Fruit fly (Drosophila melanogaster): Measurements from ENCODE around the gene CG6380.

Gene CG6380

dm6 chr2L:17292102-17292501, at the start of gene CG6380:
CG6380 (minus strand) TSS chr2L:17292202.
- no peak for TF ChIP-seq noc (tag; optimal IDR thresholded peaks at IDR 0.05)

- TF ChIP-seq noc (tag; optimal IDR thresholded peaks at IDR 0.05) = no peak
These were observed 28.6 kb upstream of the CG6380 start, which contains the start of gene CG45691 for dm6 chr2L:17320612-17321011. CG45691 (minus strand) TSS chr2L:17320712.

dm6 chr2L:17311720-17312119, 19.7 kb upstream of the CG6380 start, which contains the start of gene CG34170:
CG34170 (minus strand) TSS chr2L:17311820.
- TF ChIP-seq noc (tag; optimal IDR thresholded peaks at IDR 0.05) = no peak

- TF ChIP-seq noc (tag; optimal IDR thresholded peaks at IDR 0.05) = no peak
These were observed 6.1 kb downstream of the CG6380 start, which contains the start of gene CG15140 for dm6 chr2L:17285940-17286339. CG15140 (plus strand) TSS chr2L:17286240.

- no peak for TF ChIP-seq noc (tag; optimal IDR thresholded peaks at IDR 0.05)
These were observed 22.3 kb downstream of the CG6380 start for dm6 chr2L:17269740-17270139.

- TF ChIP-seq noc (tag; optimal IDR thresholded peaks at IDR 0.05) = no peak
These were observed 23.8 kb downstream of the CG6380 start for dm6 chr2L:17268088-17268755.

dm6 chr2L:17267358-17267750, 24.6 kb downstream of the CG6380 start:
- no peak for TF ChIP-seq noc (tag; optimal IDR thresholded peaks at IDR 0.05)

- TF ChIP-seq noc (tag; optimal IDR thresholded peaks at IDR 0.05) = no peak
These were observed 25.2 kb downstream of the CG6380 start for dm6 chr2L:17266677-17267357.

- TF ChIP-seq noc (tag; optimal IDR thresholded peaks at IDR 0.05) = no peak
These were observed 28.6 kb downstream of the CG6380 start for dm6 chr2L:17263352-17263751.

- no peak for TF ChIP-seq noc (tag; optimal IDR thresholded peaks at IDR 0.05)
These were observed 29.8 kb downstream of the CG6380 start for dm6 chr2L:17262231-17262630.

dm6 chr2L:17260577-17260976, 31.4 kb downstream of the CG6380 start, which contains the start of gene beat-IIIc:
beat-IIIc (minus strand) TSS chr2L:17260734.
- TF ChIP-seq noc (tag; optimal IDR thresholded peaks at IDR 0.05) = no peak

- no peak for TF ChIP-seq noc (tag; optimal IDR thresholded peaks at IDR 0.05)
These were observed 48.8 kb downstream of the CG6380 start for dm6 chr2L:17243101-17243780.

All from whole organism, larva.